Fruit fly (Drosophila melanogaster) whole organism, prepupa: ENCODE measurements around the gene Meltrin.

Source experiments
- CG6854 ChIP-seq: fragments of 200-800 bp; sonication (Bioruptor generic); optimal IDR thresholded peaks from 2 replicates; lab custom pipeline; 2017; ENCODE audit warnings: missing biosample characterization, mild to moderate bottlenecking, missing genetic modification characterization
- Eip78C ChIP-seq: fragments of 200-800 bp; sonication (Bioruptor generic); peaks from one replicate; lab custom pipeline; 2016; ENCODE audit warnings: missing biosample characterization, missing genetic modification characterization
- Met ChIP-seq: fragments of 200-800 bp; sonication (Bioruptor generic); optimal IDR thresholded peaks from 3 replicates; lab custom pipeline; 2016; ENCODE audit warnings: missing biosample characterization, missing genetic modification characterization
- acj6 ChIP-seq: fragments of 200-800 bp; sonication (Bioruptor generic); optimal IDR thresholded peaks from 3 replicates; lab custom pipeline; 2016; ENCODE audit warnings: missing biosample characterization, missing genetic modification characterization

dm6 chr3R:14733425-14733824 is 36.3 kb upstream of the Meltrin start:
- TF ChIP-seq acj6: no peak
- no peak for TF ChIP-seq Eip78C (GFP tag; lab: Kevin White, UChicago)
- no peak for TF ChIP-seq Met
- no peak for TF ChIP-seq CG6854
